Worm (Caenorhabditis elegans) whole organism, L3 larva: ENCODE results near the gene F29A7.4.

Experiments
- R02D3.7 ChIP-seq: fragments of 150-350 bp; optimal IDR thresholded peaks from 2 replicates; lab custom pipeline; 2014; ENCODE audit warnings: missing biosample characterization, missing genetic modification characterization
- ZK546.5 ChIP-seq: sonication (generic microtip); optimal IDR thresholded peaks from 2 replicates; lab custom pipeline; 2017; ENCODE audit warnings: missing biosample characterization, missing genetic modification characterization
- aly-2 ChIP-seq: fragments of 150-350 bp; optimal IDR thresholded peaks from 2 replicates; lab custom pipeline; 2014; ENCODE audit warnings: missing biosample characterization, missing genetic modification characterization
- ama-1 ChIP-seq: fragments of 150-350 bp; optimal IDR thresholded peaks from 2 replicates; lab custom pipeline; 2018
- ceh-16 ChIP-seq: sonication (generic microtip); optimal IDR thresholded peaks from 2 replicates; lab custom pipeline; 2017; ENCODE audit warnings: missing biosample characterization, missing genetic modification characterization
- ceh-28 ChIP-seq: fragments of 150-350 bp; optimal IDR thresholded peaks from 2 replicates; lab custom pipeline; 2014; ENCODE audit warnings: missing biosample characterization, missing genetic modification reagents, missing genetic modification characterization
- ceh-82 ChIP-seq: fragments of 150-350 bp; optimal IDR thresholded peaks from 2 replicates; lab custom pipeline; 2014; ENCODE audit warnings: missing biosample characterization, missing genetic modification characterization
- ceh-9 ChIP-seq: sonication (generic microtip); optimal IDR thresholded peaks from 2 replicates; lab custom pipeline; 2018; ENCODE audit warnings: missing biosample characterization, missing genetic modification characterization
- daf-12 ChIP-seq: fragments of 150-350 bp; optimal IDR thresholded peaks from 2 replicates; lab custom pipeline; 2014; ENCODE audit warnings: missing biosample characterization, missing genetic modification reagents, missing genetic modification characterization
- egl-27 ChIP-seq: sonication (generic microtip); optimal IDR thresholded peaks from 4 replicates; lab custom pipeline; 2017; ENCODE audit warnings: missing biosample characterization, missing genetic modification reagents, missing genetic modification characterization
- egl-5 ChIP-seq: fragments of 150-350 bp; optimal IDR thresholded peaks from 2 replicates; lab custom pipeline; 2017; ENCODE audit warnings: missing biosample characterization, missing genetic modification reagents, missing genetic modification characterization, inconsistent platforms
- elt-1 ChIP-seq: fragments of 150-350 bp; optimal IDR thresholded peaks from 2 replicates; lab custom pipeline; 2014; ENCODE audit warnings: missing biosample characterization, missing genetic modification characterization
- elt-3 ChIP-seq, 3 experiments: fragments of 150-350 bp in 1 of 3; sonication (generic microtip) in 2 of 3; optimal IDR thresholded peaks; 2 replicates in 2 of 3; 4 replicates in 1 of 3; lab custom pipeline; 2014 to 2017; ENCODE audit warnings: missing biosample characterization in 3 of 3, missing genetic modification characterization in 3 of 3
- eor-1 ChIP-seq, 2 experiments: fragments of 150-350 bp; optimal IDR thresholded peaks; 2 replicates each; lab custom pipeline; 2014 to 2018; ENCODE audit warnings: missing biosample characterization in 2 of 2, missing genetic modification characterization in 2 of 2
- fkh-10 ChIP-seq: sonication (generic microtip); optimal IDR thresholded peaks from 2 replicates; lab custom pipeline; 2017; ENCODE audit warnings: missing biosample characterization, missing genetic modification reagents, missing genetic modification characterization
- fkh-2 ChIP-seq: fragments of 150-350 bp; optimal IDR thresholded peaks from 2 replicates; lab custom pipeline; 2014; ENCODE audit warnings: missing biosample characterization, missing genetic modification reagents, missing genetic modification characterization
- fos-1 ChIP-seq: fragments of 150-350 bp; optimal IDR thresholded peaks from 2 replicates; lab custom pipeline; 2014; ENCODE audit warnings: missing biosample characterization, missing genetic modification characterization
- hmg-11 ChIP-seq: sonication (generic microtip); optimal IDR thresholded peaks from 2 replicates; lab custom pipeline; 2016; ENCODE audit warnings: missing genetic modification characterization, missing compliant biosample characterization
- jun-1 ChIP-seq: fragments of 150-350 bp; optimal IDR thresholded peaks from 2 replicates; lab custom pipeline; 2014; ENCODE audit warnings: missing biosample characterization, missing genetic modification reagents, missing genetic modification characterization
- lin-15B ChIP-seq: fragments of 150-350 bp; optimal IDR thresholded peaks from 2 replicates; lab custom pipeline; 2014; ENCODE audit warnings: missing biosample characterization, missing genetic modification characterization
- lin-39 ChIP-seq: fragments of 150-350 bp; optimal IDR thresholded peaks from 2 replicates; lab custom pipeline; 2018; ENCODE audit warnings: missing biosample characterization, missing genetic modification reagents, missing genetic modification characterization
- lsy-12 ChIP-seq: sonication (generic microtip); optimal IDR thresholded peaks from 2 replicates; lab custom pipeline; 2016; ENCODE audit warnings: mild to moderate bottlenecking, missing genetic modification characterization, missing compliant biosample characterization
- mdl-1 ChIP-seq: fragments of 150-350 bp; optimal IDR thresholded peaks from 2 replicates; lab custom pipeline; 2014; ENCODE audit warnings: missing biosample characterization, missing genetic modification characterization
- mml-1 ChIP-seq: fragments of 150-350 bp; sonication (generic microtip); optimal IDR thresholded peaks from 3 replicates; lab custom pipeline; 2014; ENCODE audit warnings: missing biosample characterization, missing genetic modification characterization
- nfya-1 ChIP-seq: sonication (generic microtip); optimal IDR thresholded peaks from 2 replicates; lab custom pipeline; 2017; ENCODE audit warnings: missing genetic modification characterization, mild to moderate bottlenecking, missing compliant biosample characterization, antibody characterized with exemption, moderate library complexity; ENCODE audit not compliant: insufficient read depth
- nhr-11 ChIP-seq: fragments of 150-350 bp; optimal IDR thresholded peaks from 2 replicates; lab custom pipeline; 2014; ENCODE audit warnings: missing biosample characterization, missing genetic modification characterization
- nhr-12 ChIP-seq: fragments of 150-350 bp; optimal IDR thresholded peaks from 2 replicates; lab custom pipeline; 2014; ENCODE audit warnings: missing biosample characterization, missing genetic modification characterization
- nhr-23 ChIP-seq: fragments of 150-350 bp; optimal IDR thresholded peaks from 2 replicates; lab custom pipeline; 2014; ENCODE audit warnings: missing biosample characterization, missing genetic modification reagents, missing genetic modification characterization
- nhr-28 ChIP-seq: fragments of 150-350 bp; optimal IDR thresholded peaks from 2 replicates; lab custom pipeline; 2014; ENCODE audit warnings: missing biosample characterization, missing genetic modification characterization
- nhr-43 ChIP-seq: sonication (generic microtip); optimal IDR thresholded peaks from 2 replicates; lab custom pipeline; 2016; ENCODE audit warnings: mild to moderate bottlenecking, missing genetic modification characterization, missing compliant biosample characterization; ENCODE audit not compliant: poor library complexity, severe bottlenecking
- nhr-67 ChIP-seq: fragments of 150-350 bp; optimal IDR thresholded peaks from 2 replicates; lab custom pipeline; 2014; ENCODE audit warnings: missing biosample characterization, missing genetic modification characterization
- nhr-76 ChIP-seq: fragments of 150-350 bp; sonication (generic microtip); optimal IDR thresholded peaks from 5 replicates; lab custom pipeline; 2014; ENCODE audit warnings: missing biosample characterization, missing genetic modification characterization
- nhr-77 ChIP-seq: fragments of 150-350 bp; optimal IDR thresholded peaks from 2 replicates; lab custom pipeline; 2014; ENCODE audit warnings: missing biosample characterization, missing genetic modification characterization
- pha-4 ChIP-seq: fragments of 150-350 bp; optimal IDR thresholded peaks from 2 replicates; lab custom pipeline; 2014; ENCODE audit warnings: missing biosample characterization, missing genetic modification reagents, missing genetic modification characterization
- pqm-1 ChIP-seq: fragments of 150-350 bp; optimal IDR thresholded peaks from 2 replicates; lab custom pipeline; 2017; ENCODE audit warnings: missing biosample characterization, missing genetic modification characterization, inconsistent platforms
- sea-2 ChIP-seq: fragments of 150-350 bp; sonication (generic microtip); optimal IDR thresholded peaks from 4 replicates; lab custom pipeline; 2014; ENCODE audit warnings: missing biosample characterization, missing genetic modification reagents, missing genetic modification characterization
- skn-1 ChIP-seq: fragments of 150-350 bp; optimal IDR thresholded peaks from 2 replicates; lab custom pipeline; 2014; ENCODE audit warnings: missing biosample characterization, missing genetic modification characterization
- snpc-4 ChIP-seq: fragments of 150-350 bp; optimal IDR thresholded peaks from 2 replicates; lab custom pipeline; 2014; ENCODE audit warnings: missing biosample characterization, missing genetic modification characterization
- tbx-2 ChIP-seq: sonication (generic microtip); optimal IDR thresholded peaks from 2 replicates; lab custom pipeline; 2016; ENCODE audit warnings: mild to moderate bottlenecking, missing genetic modification characterization, missing compliant biosample characterization
- unc-39 ChIP-seq: sonication (generic microtip); optimal IDR thresholded peaks from 4 replicates; lab custom pipeline; 2017; ENCODE audit warnings: missing biosample characterization, missing genetic modification characterization
- unc-62 ChIP-seq: fragments of 150-350 bp; sonication (generic microtip); optimal IDR thresholded peaks from 4 replicates; lab custom pipeline; 2014; ENCODE audit warnings: missing biosample characterization, missing genetic modification reagents, missing genetic modification characterization
- zag-1 ChIP-seq: fragments of 150-350 bp; optimal IDR thresholded peaks from 2 replicates; lab custom pipeline; 2014; ENCODE audit warnings: missing biosample characterization, missing genetic modification characterization
- ztf-11 ChIP-seq: fragments of 150-350 bp; optimal IDR thresholded peaks from 2 replicates; lab custom pipeline; 2014; ENCODE audit warnings: missing biosample characterization, missing genetic modification characterization
- ztf-4 ChIP-seq: fragments of 150-350 bp; optimal IDR thresholded peaks from 2 replicates; lab custom pipeline; 2014; ENCODE audit warnings: missing biosample characterization, missing genetic modification characterization

Gene F29A7.4

ce11 chrII:2742251-2742650 lies 7.5 kb upstream of the F29A7.4 start, which contains the start of gene T05A8.7:
Gene T05A8.7, minus strand, starts transcription at chrII:2742351.
- TF ChIP-seq mml-1 (tag; lab: Kevin White, UChicago) (no peak), ztf-11 (no peak), ztf-4 (no peak), pqm-1 (no peak), lsy-12 (no peak), unc-62 (no peak), ceh-9 (no peak), jun-1 (tag; lab: Kevin White, UChicago) (no peak), eor-1 (tag; optimal IDR thresholded peaks at IDR 0.05; lab: Kevin White, UChicago) (no peak)

- TF ChIP-seq fos-1 (tag; lab: Kevin White, UChicago) (no peak), ceh-28 (tag; lab: Kevin White, UChicago) (no peak), nhr-12 (tag; lab: Kevin White, UChicago) (no peak), fkh-2 (tag; lab: Kevin White, UChicago) (no peak), unc-39 (tag; lab: Kevin White, UChicago) (no peak), pha-4 (no peak), elt-3 (tag; optimal IDR thresholded peaks at IDR 0.05; lab: Kevin White, UChicago) (no peak), ceh-16 (tag; lab: Kevin White, UChicago) (no peak), mdl-1 (no peak), lin-39 (tag; lab: Kevin White, UChicago) (peak; percentile 71), aly-2 (tag; lab: Kevin White, UChicago) (no peak), pqm-1 (no peak), ceh-9 (no peak), egl-5 (tag; lab: Kevin White, UChicago) (peak; percentile 15), mml-1 (tag; lab: Kevin White, UChicago) (no peak), unc-62 (peak; percentile 79), nhr-28 (tag; lab: Kevin White, UChicago) (no peak), daf-12 (tag; lab: Kevin White, UChicago) (no peak), ceh-82 (tag; lab: Kevin White, UChicago) (peak; percentile 26), zag-1 (tag; lab: Kevin White, UChicago) (peak; percentile 30), ztf-11 (no peak), jun-1 (tag; lab: Kevin White, UChicago) (no peak), snpc-4 (tag; lab: Kevin White, UChicago) (peak; percentile 41), tbx-2 (tag; lab: Kevin White, UChicago) (peak; percentile 46), hmg-11 (tag; lab: Kevin White, UChicago) (peak; percentile 76), nhr-67 (tag; lab: Kevin White, UChicago) (no peak), eor-1 (tag; optimal IDR thresholded peaks at IDR 0.05; lab: Kevin White, UChicago) (no peak), ztf-4 (no peak), nhr-43 (tag; lab: Kevin White, UChicago) (no peak), R02D3.7 (tag; lab: Kevin White, UChicago) (peak; percentile 13), sea-2 (GFP tag; lab: Kevin White, UChicago) (no peak), skn-1 (tag; lab: Kevin White, UChicago) (peak; percentile 10), nhr-76 (tag; lab: Kevin White, UChicago) (no peak), ZK546.5 (tag; lab: Kevin White, UChicago) (no peak), lsy-12 (no peak), nhr-77 (tag; lab: Kevin White, UChicago) (no peak), nhr-11 (no peak), nfya-1 (peak; percentile 81), fkh-10 (GFP tag; lab: Kevin White, UChicago) (peak; percentile 31), nhr-23 (tag; lab: Kevin White, UChicago) (no peak), egl-27 (tag; lab: Kevin White, UChicago) (no peak), elt-1 (tag; lab: Kevin White, UChicago) (no peak), lin-15B (tag; lab: Kevin White, UChicago) (peak; percentile 41), ama-1 (lab: Kevin White, UChicago) (no peak)
These were observed 1.7 kb upstream of the F29A7.4 start for ce11 chrII:2747956-2748621.
